Worm (Caenorhabditis elegans) whole organism, mixed stage, embryonic: ENCODE data around the gene gpa-3.

Source experiments
- flh-1 ChIP-seq: fragments of 200-800 bp; sonication (Bioruptor generic); optimal IDR thresholded peaks from 2 replicates; lab custom pipeline; 2018; ENCODE audit warnings: mild to moderate bottlenecking, missing genetic modification characterization, moderate library complexity, missing compliant biosample characterization
- nhr-237 ChIP-seq: fragments of 150-350 bp; optimal IDR thresholded peaks from 2 replicates; lab custom pipeline; 2014; ENCODE audit warnings: missing biosample characterization, missing genetic modification characterization
- pha-4 ChIP-seq: fragments of 150-350 bp; optimal IDR thresholded peaks from 2 replicates; lab custom pipeline; 2018; ENCODE audit warnings: missing biosample characterization, missing genetic modification reagents, missing genetic modification characterization

DNA sequence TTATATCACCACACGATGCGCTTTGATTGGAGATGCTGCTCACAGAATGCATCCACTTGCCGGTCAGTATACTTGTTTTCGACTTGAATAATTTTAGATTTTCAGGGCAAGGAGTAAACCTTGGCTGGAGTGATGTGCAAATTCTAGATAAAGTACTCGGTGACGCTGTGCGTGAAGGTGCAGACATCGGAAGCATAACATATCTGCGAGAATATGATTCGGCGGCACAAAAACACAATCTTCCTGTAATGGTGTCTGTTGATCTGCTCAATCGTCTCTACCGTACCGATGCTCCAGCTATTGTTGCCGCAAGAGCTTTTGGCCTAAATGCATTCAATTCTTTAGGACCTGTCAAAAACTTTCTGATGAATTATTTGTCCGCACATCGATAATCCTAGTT is 21.1 kb downstream of the gpa-3 start:
- TF ChIP-seq flh-1 (GFP tag; lab: Kevin White, UChicago) (no peak), nhr-237 (tag; lab: Kevin White, UChicago) (no peak), pha-4 (tag; lab: Kevin White, UChicago) (no peak)
